Worm (Caenorhabditis elegans): ENCODE results near the gene F52B11.5.

F52B11.5 gene

ce11 chrIV:14070992-14071289 lies 32.1 kb downstream of the F52B11.5 start (continued):
- TF ChIP-seq duxl-1 (tag; optimal IDR thresholded peaks at IDR 0.05; ENCODE audit: poor library complexity) (no peak), dpl-1 (GFP tag; optimal IDR thresholded peaks at IDR 0.05) (peak; percentile 76), ceh-82 (tag; optimal IDR thresholded peaks at IDR 0.05) (no peak), rbr-2 (tag; optimal IDR thresholded peaks at IDR 0.05) (peak; percentile 56), set-16 (GFP tag; IDR thresholded peaks at IDR 0.05) (no peak), lin-13 (GFP tag; optimal IDR thresholded peaks at IDR 0.05) (peak; percentile 76), sdz-12 (GFP tag; optimal IDR thresholded peaks at IDR 0.05) (no peak), nhr-41 (GFP tag; IDR thresholded peaks at IDR 0.05) (no peak), attf-4 (tag; optimal IDR thresholded peaks at IDR 0.05) (no peak), Y105C5A.15 (GFP tag; IDR thresholded peaks at IDR 0.05) (no peak), mep-1 (tag; optimal IDR thresholded peaks at IDR 0.05) (peak; percentile 89), nhr-77 (tag; optimal IDR thresholded peaks at IDR 0.05) (peak; percentile 9), snpc-1.2 (GFP tag; IDR thresholded peaks at IDR 0.05) (peak; percentile 96), madf-5 (GFP tag; IDR thresholded peaks at IDR 0.05) (no peak), T26A8.4 (GFP tag; IDR thresholded peaks at IDR 0.05) (0 out of 2 replicates have a peak, but pooled peaks have one; percentile 27), nhr-76 (tag; optimal IDR thresholded peaks at IDR 0.05) (no peak), lsy-2 (tag; optimal IDR thresholded peaks at IDR 0.05) (peak; percentile 19 to 90), hlh-30 (tag; optimal IDR thresholded peaks at IDR 0.05; ENCODE audit: insufficient read depth) (peak; percentile 66), saeg-2 (GFP tag; IDR thresholded peaks at IDR 0.05) (no peak), nhr-42 (GFP tag; IDR thresholded peaks at IDR 0.05) (no peak), hlh-11 (tag; optimal IDR thresholded peaks at IDR 0.05) (peak; percentile 68), fos-1 (tag; optimal IDR thresholded peaks at IDR 0.05) (no peak), Y48G9A.11 (GFP tag; IDR thresholded peaks at IDR 0.05) (peak; percentile 65), pha-4 (GFP tag; IDR thresholded peaks at IDR 0.05) (peak; percentile 49; the same call in 1 of the 2 replicates), pha-4 (tag; optimal IDR thresholded peaks at IDR 0.05) (no peak), ceh-28 (tag; optimal IDR thresholded peaks at IDR 0.05) (no peak), aha-1 (tag) (peak; percentile 98), lim-7 (GFP tag; IDR thresholded peaks at IDR 0.05) (no peak), Y5F2A.4 (GFP tag; optimal IDR thresholded peaks at IDR 0.05) (no peak), unc-62 (GFP tag; optimal IDR thresholded peaks at IDR 0.05 in 1 of 2) (peak in 1 of 2 experiments; percentile 99), unc-62 (tag; optimal IDR thresholded peaks at IDR 0.05) (no peak), F37D6.2 (tag; optimal IDR thresholded peaks at IDR 0.05) (peak; percentile 49), daf-19 (GFP tag; conservative IDR thresholded peaks at IDR 0.05) (no peak), gei-8 (GFP tag; optimal IDR thresholded peaks at IDR 0.05) (no peak), madf-9 (GFP tag; conservative IDR thresholded peaks at IDR 0.05) (peak; percentile 53; the same call in 1 of the 2 replicates), nhr-11 (tag; optimal IDR thresholded peaks at IDR 0.05) (peak; percentile 66), nhr-111 (GFP tag; optimal IDR thresholded peaks at IDR 0.05) (no peak), D1046.2 (GFP tag; IDR thresholded peaks at IDR 0.05) (no peak), ces-1 (GFP tag; optimal IDR thresholded peaks at IDR 0.05) (no peak)

ce11 chrIV:14070185-14070991 lies 32.6 kb downstream of the F52B11.5 start:
- TF ChIP-seq lin-38 (GFP tag; IDR thresholded peaks at IDR 0.05), result peak; percentile 93
- peak; percentile 75 for TF ChIP-seq hlh-11 (tag; optimal IDR thresholded peaks at IDR 0.05)
- TF ChIP-seq hlh-30 (tag; optimal IDR thresholded peaks at IDR 0.05; ENCODE audit: insufficient read depth), result no peak
- TF ChIP-seq tag-97 (GFP tag; IDR thresholded peaks at IDR 0.05), result no peak
- no peak for TF ChIP-seq daf-12 (tag; optimal IDR thresholded peaks at IDR 0.05)
- TF ChIP-seq madf-5 (GFP tag; IDR thresholded peaks at IDR 0.05), result no peak
- TF ChIP-seq mes-2 (tag; optimal IDR thresholded peaks at IDR 0.05; ENCODE audit: poor library complexity, severe bottlenecking), result peak; percentile 37
- peak; percentile 83 for TF ChIP-seq snpc-1.2 (GFP tag; IDR thresholded peaks at IDR 0.05)
- 0 out of 2 replicates have a peak, but pooled peaks have one; percentile 10 for TF ChIP-seq vab-7 (GFP tag; IDR thresholded peaks at IDR 0.05)
- TF ChIP-seq lsy-2 (tag; optimal IDR thresholded peaks at IDR 0.05), result peak in 1 of 2 experiments; percentile 14
- peak; percentile 54 for TF ChIP-seq dpl-1 (GFP tag; optimal IDR thresholded peaks at IDR 0.05)
- peak; percentile 35 for TF ChIP-seq nhr-48 (tag; optimal IDR thresholded peaks at IDR 0.05)

All from whole organism, L4 larva.